Fruit fly (Drosophila melanogaster) whole organism, embryonic: Measurements from ENCODE around the gene soti.

Experiments used
- Atf6 ChIP-seq: fragments of 200-800 bp; sonication (Bioruptor generic); IDR thresholded peaks from 2 replicates; pipeline ENCODE4 v1.3.6; 2022; ENCODE audit warnings: missing biosample characterization, missing genetic modification characterization
- Bgb ChIP-seq: fragments of 200-800 bp; sonication (Bioruptor generic); IDR thresholded peaks from 2 replicates; pipeline ENCODE4 v1.3.6; 2022; ENCODE audit warnings: missing biosample characterization, missing genetic modification characterization; ENCODE audit not compliant: partially characterized antibody
- Blimp-1 ChIP-seq: fragments of 200-800 bp; sonication (Bioruptor generic); optimal IDR thresholded peaks from 3 replicates; lab custom pipeline; 2018; ENCODE audit warnings: missing biosample characterization, missing genetic modification characterization, mild to moderate bottlenecking, moderate library complexity, missing genetic modification reagents
- BtbVII ChIP-seq: fragments of 200-800 bp; sonication (Bioruptor generic); optimal IDR thresholded peaks from 3 replicates; lab custom pipeline; 2017; ENCODE audit warnings: missing biosample characterization, mild to moderate bottlenecking, missing genetic modification characterization
- C15 ChIP-seq: fragments of 200-800 bp; sonication (Bioruptor generic); IDR thresholded peaks from 3 replicates; pipeline ENCODE4 v1.3.6; 2022; ENCODE audit warnings: missing biosample characterization, missing genetic modification characterization
- CG10565 ChIP-seq: fragments of 200-800 bp; sonication (Bioruptor generic); optimal IDR thresholded peaks from 3 replicates; lab custom pipeline; 2016; ENCODE audit warnings: missing biosample characterization, mild to moderate bottlenecking, missing genetic modification characterization
- CG10959 ChIP-seq: fragments of 200-800 bp; sonication (Bioruptor generic); IDR thresholded peaks from 2 replicates; pipeline ENCODE4 v1.3.6; 2022; ENCODE audit warnings: missing biosample characterization, missing genetic modification characterization
- CG12744 ChIP-seq: fragments of 200-800 bp; sonication (Bioruptor generic); optimal IDR thresholded peaks from 2 replicates; lab custom pipeline; 2016; ENCODE audit warnings: missing biosample characterization, missing genetic modification characterization
- CG1602 ChIP-seq: fragments of 200-800 bp; sonication (Bioruptor generic); optimal IDR thresholded peaks from 3 replicates; lab custom pipeline; 2016; ENCODE audit warnings: missing biosample characterization, missing genetic modification characterization
- CG1647 ChIP-seq: fragments of 200-800 bp; sonication (Bioruptor generic); optimal IDR thresholded peaks from 3 replicates; lab custom pipeline; 2016; ENCODE audit warnings: missing biosample characterization, missing genetic modification characterization
- CG17328 ChIP-seq: fragments of 200-800 bp; sonication (Bioruptor generic); IDR thresholded peaks from 2 replicates; pipeline ENCODE4 v1.3.6; 2022; ENCODE audit warnings: missing biosample characterization, missing genetic modification characterization
- CG17361 ChIP-seq: fragments of 200-800 bp; sonication (Bioruptor generic); IDR thresholded peaks from 3 replicates; pipeline ENCODE4 v1.3.6; 2022; ENCODE audit warnings: missing biosample characterization, missing genetic modification characterization
- CG1792 ChIP-seq: fragments of 200-800 bp; sonication (Bioruptor generic); optimal IDR thresholded peaks from 2 replicates; lab custom pipeline; 2016; ENCODE audit warnings: missing biosample characterization, missing genetic modification characterization
- CG33213 ChIP-seq: fragments of 200-800 bp; sonication (Bioruptor generic); optimal IDR thresholded peaks from 3 replicates; lab custom pipeline; 2016; ENCODE audit warnings: missing biosample characterization, missing genetic modification characterization
- CG4424 ChIP-seq: fragments of 200-800 bp; sonication (Bioruptor generic); optimal IDR thresholded peaks from 3 replicates; lab custom pipeline; 2016; ENCODE audit warnings: missing biosample characterization, missing genetic modification characterization
- CG4730 ChIP-seq: fragments of 200-800 bp; sonication (Bioruptor generic); IDR thresholded peaks from 2 replicates; pipeline ENCODE4 v1.3.6; 2022; ENCODE audit warnings: missing biosample characterization, missing genetic modification characterization
- CG6791 ChIP-seq: fragments of 200-800 bp; sonication (Bioruptor generic); IDR thresholded peaks from 3 replicates; pipeline ENCODE4 v1.3.6; 2022; ENCODE audit warnings: missing biosample characterization, missing genetic modification characterization; ENCODE audit not compliant: partially characterized antibody
- CG7556 ChIP-seq: fragments of 200-800 bp; sonication (Bioruptor generic); optimal IDR thresholded peaks from 2 replicates; lab custom pipeline; 2017; ENCODE audit warnings: missing biosample characterization, mild to moderate bottlenecking, missing genetic modification characterization
- CG8290 ChIP-seq, 3 experiments: fragments of 200-800 bp; sonication (Bioruptor generic); optimal IDR thresholded peaks; 2 replicates each; lab custom pipeline; 2016 to 2019; ENCODE audit warnings: missing biosample characterization in 3 of 3, missing genetic modification characterization in 3 of 3, mild to moderate bottlenecking in 2 of 3, moderate library complexity in 1 of 3
- CG8388 ChIP-seq: fragments of 200-800 bp; sonication (Bioruptor generic); optimal IDR thresholded peaks from 2 replicates; lab custom pipeline; 2019; ENCODE audit warnings: missing biosample characterization, mild to moderate bottlenecking, missing genetic modification characterization, moderate library complexity
- CG8944 ChIP-seq: fragments of 200-800 bp; sonication (Bioruptor generic); optimal IDR thresholded peaks from 3 replicates; lab custom pipeline; 2016; ENCODE audit warnings: missing biosample characterization, missing genetic modification characterization
- CG9437 ChIP-seq: fragments of 200-800 bp; sonication (Bioruptor generic); optimal IDR thresholded peaks from 2 replicates; lab custom pipeline; 2018; ENCODE audit warnings: missing biosample characterization, mild to moderate bottlenecking, missing genetic modification characterization
- CrebB ChIP-seq: fragments of 200-800 bp; sonication (Bioruptor generic); optimal IDR thresholded peaks from 3 replicates; lab custom pipeline; 2018; ENCODE audit warnings: missing biosample characterization, mild to moderate bottlenecking, missing genetic modification characterization
- Dfd ChIP-seq, 2 experiments: fragments of >200 bp; optimal IDR thresholded peaks; 2 replicates each; lab custom pipeline; 2017; ENCODE audit warnings: missing biosample characterization in 2 of 2, missing genetic modification characterization in 2 of 2
- Dll ChIP-seq: fragments of 200-800 bp; sonication (Bioruptor generic); IDR thresholded peaks from 4 replicates; pipeline ENCODE4 v1.3.6; 2022; ENCODE audit warnings: missing biosample characterization, missing genetic modification characterization; ENCODE audit not compliant: partially characterized antibody
- Dref ChIP-seq: fragments of 200-800 bp; sonication (Bioruptor generic); IDR thresholded peaks from 2 replicates; pipeline ENCODE4 v1.3.6; 2022; ENCODE audit warnings: missing biosample characterization, missing genetic modification characterization
- ERR ChIP-seq: fragments of 200-800 bp; sonication (Bioruptor generic); optimal IDR thresholded peaks from 2 replicates; lab custom pipeline; 2016; ENCODE audit warnings: missing biosample characterization, missing genetic modification characterization
- Eip74EF ChIP-seq, 2 experiments: fragments of 200-800 bp in 1 of 2; fragments of >200 bp in 1 of 2; sonication (Bioruptor generic) in 1 of 2; optimal IDR thresholded peaks; 2 replicates each; lab custom pipeline; 2017 to 2019; ENCODE audit warnings: missing biosample characterization in 2 of 2, missing genetic modification characterization in 2 of 2, mild to moderate bottlenecking in 1 of 2, moderate library complexity in 1 of 2
- HHEX ChIP-seq: fragments of 200-800 bp; sonication (Bioruptor generic); optimal IDR thresholded peaks from 3 replicates; lab custom pipeline; 2017; ENCODE audit warnings: missing biosample characterization, mild to moderate bottlenecking, missing genetic modification characterization, missing genetic modification reagents
- NFAT ChIP-seq: fragments of 200-800 bp; sonication (Bioruptor generic); IDR thresholded peaks from 2 replicates; pipeline ENCODE4 v1.3.6; 2022; ENCODE audit warnings: missing biosample characterization, missing genetic modification characterization
- Taf1 ChIP-seq: fragments of 200-800 bp; sonication (Bioruptor generic); IDR thresholded peaks from 2 replicates; pipeline ENCODE4 v1.3.6; 2022; ENCODE audit warnings: missing biosample characterization, missing genetic modification characterization
- cg ChIP-seq: fragments of 200-800 bp; sonication (Bioruptor generic); optimal IDR thresholded peaks from 3 replicates; lab custom pipeline; 2019; ENCODE audit warnings: missing biosample characterization, mild to moderate bottlenecking, missing genetic modification characterization, moderate library complexity
- croc ChIP-seq: fragments of 200-800 bp; sonication (Bioruptor generic); conservative IDR thresholded peaks from 3 replicates; pipeline ENCODE4 v1.3.6; 2022; ENCODE audit warnings: missing biosample characterization, missing genetic modification characterization
- cwo ChIP-seq: fragments of 200-800 bp; sonication (Bioruptor generic); optimal IDR thresholded peaks from 3 replicates; lab custom pipeline; 2017; ENCODE audit warnings: missing biosample characterization, missing genetic modification characterization, mild to moderate bottlenecking, moderate library complexity, missing genetic modification reagents
- danr ChIP-seq: fragments of 200-800 bp; sonication (Bioruptor generic); IDR thresholded peaks from 2 replicates; pipeline ENCODE4 v1.3.6; 2022; ENCODE audit warnings: missing biosample characterization, missing genetic modification characterization
- dati ChIP-seq: fragments of 200-800 bp; sonication (Bioruptor generic); IDR thresholded peaks from 2 replicates; pipeline ENCODE4 v1.3.6; 2022; ENCODE audit warnings: missing biosample characterization, missing genetic modification characterization
- dm ChIP-seq: fragments of 200-800 bp; sonication (Bioruptor generic); optimal IDR thresholded peaks from 3 replicates; lab custom pipeline; 2016; ENCODE audit warnings: missing biosample characterization, missing genetic modification characterization
- gsb ChIP-seq: fragments of 200-800 bp; sonication (Bioruptor generic); IDR thresholded peaks from 2 replicates; pipeline ENCODE4 v1.3.6; 2022; ENCODE audit warnings: missing biosample characterization, missing genetic modification characterization
- hb ChIP-seq: fragments of 200-800 bp; sonication (Bioruptor generic); IDR thresholded peaks from 3 replicates; pipeline ENCODE4 v1.3.6; 2022; ENCODE audit warnings: missing biosample characterization, missing genetic modification characterization; ENCODE audit not compliant: partially characterized antibody
- lbe ChIP-seq: fragments of 200-800 bp; sonication (Bioruptor generic); optimal IDR thresholded peaks from 2 replicates; lab custom pipeline; 2016; ENCODE audit warnings: missing biosample characterization, mild to moderate bottlenecking, missing genetic modification characterization
- mirr ChIP-seq: fragments of 200-800 bp; sonication (Bioruptor generic); optimal IDR thresholded peaks from 3 replicates; lab custom pipeline; 2018; ENCODE audit warnings: missing biosample characterization, mild to moderate bottlenecking, missing genetic modification characterization
- pnt ChIP-seq: fragments of 200-800 bp; sonication (Bioruptor generic); optimal IDR thresholded peaks from 3 replicates; lab custom pipeline; 2016; ENCODE audit warnings: missing biosample characterization, missing genetic modification characterization
- ranshi ChIP-seq: fragments of 200-800 bp; sonication (Bioruptor generic); IDR thresholded peaks from 2 replicates; pipeline ENCODE4 v1.3.6; 2022; ENCODE audit warnings: missing biosample characterization, missing genetic modification characterization
- repo ChIP-seq: fragments of 200-800 bp; sonication (Bioruptor generic); optimal IDR thresholded peaks from 2 replicates; lab custom pipeline; 2016; ENCODE audit warnings: missing biosample characterization, missing genetic modification characterization
- schlank ChIP-seq: fragments of 200-800 bp; sonication (Bioruptor generic); optimal IDR thresholded peaks from 2 replicates; lab custom pipeline; 2018; ENCODE audit warnings: missing biosample characterization, mild to moderate bottlenecking, missing genetic modification characterization
- scrt ChIP-seq: fragments of 200-800 bp; sonication (Bioruptor generic); optimal IDR thresholded peaks from 2 replicates; lab custom pipeline; 2018; ENCODE audit warnings: missing biosample characterization, mild to moderate bottlenecking, missing genetic modification characterization, moderate library complexity
- slp2 ChIP-seq: fragments of 200-800 bp; sonication (Bioruptor generic); optimal IDR thresholded peaks from 2 replicates; lab custom pipeline; 2016; ENCODE audit warnings: missing biosample characterization, missing genetic modification characterization
- so ChIP-seq: fragments of 200-800 bp; sonication (Bioruptor generic); IDR thresholded peaks from 3 replicates; pipeline ENCODE4 v1.3.6; 2022; ENCODE audit warnings: missing biosample characterization, missing genetic modification characterization
- sob ChIP-seq: fragments of 200-800 bp; sonication (Bioruptor generic); IDR thresholded peaks from 2 replicates; pipeline ENCODE4 v1.3.6; 2022; ENCODE audit warnings: missing biosample characterization, missing genetic modification characterization
- tgo ChIP-seq: fragments of 200-800 bp; sonication (Bioruptor generic); IDR thresholded peaks from 3 replicates; pipeline ENCODE4 v1.3.6; 2022; ENCODE audit warnings: missing biosample characterization, missing genetic modification characterization
- trem ChIP-seq: fragments of 200-800 bp; optimal IDR thresholded peaks from 3 replicates; lab custom pipeline; 2019; ENCODE audit warnings: missing biosample characterization, mild to moderate bottlenecking, missing genetic modification characterization, moderate library complexity

Gene soti

DNA sequence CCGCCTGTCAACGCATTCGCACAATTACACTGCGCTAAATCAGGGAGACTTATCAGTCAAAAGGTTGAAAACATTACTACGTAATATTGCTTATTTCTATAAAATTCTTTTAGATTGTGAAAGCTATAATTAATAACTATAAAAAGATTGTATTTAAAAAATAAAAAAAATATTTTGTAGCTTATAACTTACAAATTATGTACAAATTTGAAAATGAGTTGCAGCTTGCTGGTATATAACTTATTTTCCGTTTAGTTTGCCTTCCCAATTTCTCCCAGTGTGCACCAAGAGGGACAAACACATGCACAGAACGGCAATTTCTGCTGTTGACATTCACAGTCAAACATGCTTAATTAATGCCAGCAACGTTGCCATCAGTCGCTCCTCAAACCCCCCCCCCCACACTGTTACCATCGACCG is 27.8 kb downstream of the soti start (continued):
- no peak for TF ChIP-seq NFAT (GFP tag; lab: Robert Waterston, UW)
- TF ChIP-seq CG17361 (GFP tag; lab: Robert Waterston, UW) = peak; percentile 89
- TF ChIP-seq tgo (GFP tag; lab: Robert Waterston, UW) = peak; percentile 76
- TF ChIP-seq Taf1 (GFP tag; lab: Robert Waterston, UW) = peak; percentile 68
- 0 out of 3 replicates have a peak, but pooled peaks have one; percentile 58 for TF ChIP-seq so (GFP tag; lab: Robert Waterston, UW)
- TF ChIP-seq CG9437 (GFP tag; lab: Kevin White, UChicago) = peak; percentile 55
- TF ChIP-seq BtbVII (GFP tag; lab: Kevin White, UChicago) = peak; percentile 86
- peak; percentile 76 for TF ChIP-seq lbe (GFP tag; lab: Kevin White, UChicago)
- no peak for TF ChIP-seq dm (GFP tag; lab: Kevin White, UChicago)
- peak; percentile 68 for TF ChIP-seq CG4424 (GFP tag; lab: Kevin White, UChicago)
- TF ChIP-seq Dll = no peak
- no peak for TF ChIP-seq pnt
- no peak for TF ChIP-seq CG1792
- TF ChIP-seq mirr (GFP tag; lab: Kevin White, UChicago) = peak; percentile 17
- TF ChIP-seq slp2 = no peak
- peak; percentile 72 for TF ChIP-seq HHEX (GFP tag; lab: Kevin White, UChicago)
- no peak for TF ChIP-seq repo (GFP tag; lab: Kevin White, UChicago)
- no peak for TF ChIP-seq Dfd (GFP tag; optimal IDR thresholded peaks at IDR 0.05; lab: Kevin White, UChicago)
- TF ChIP-seq CG8290 (GFP tag; optimal IDR thresholded peaks at IDR 0.05; lab: Kevin White, UChicago) = no peak
- no peak for TF ChIP-seq CG8290 (tag; optimal IDR thresholded peaks at IDR 0.05; lab: Kevin White, UChicago)
- TF ChIP-seq ERR = no peak
- TF ChIP-seq scrt = peak; percentile 76
- peak; percentile 62; the same call in 1 of the 3 replicates for TF ChIP-seq croc
- no peak for TF ChIP-seq CG4730 (GFP tag; lab: Robert Waterston, UW)
- TF ChIP-seq sob (GFP tag; lab: Robert Waterston, UW) = peak; percentile 61
- no peak for TF ChIP-seq Bgb
- TF ChIP-seq CG10565 (GFP tag; lab: Kevin White, UChicago) = no peak
- TF ChIP-seq Atf6 (GFP tag; lab: Robert Waterston, UW) = peak; percentile 61
- peak; percentile 68; the same call in 1 of the 2 replicates for TF ChIP-seq danr
- no peak for TF ChIP-seq schlank (tag; lab: Kevin White, UChicago)
- TF ChIP-seq cg (GFP tag; lab: Kevin White, UChicago) = no peak
- 0 out of 3 replicates have a peak, but pooled peaks have one; percentile 42 for TF ChIP-seq C15 (GFP tag; lab: Robert Waterston, UW)
- no peak for TF ChIP-seq Dref (GFP tag; lab: Robert Waterston, UW)
- peak; percentile 72 for TF ChIP-seq CG8388 (GFP tag; lab: Kevin White, UChicago)
- TF ChIP-seq CG33213 = no peak
- no peak for TF ChIP-seq CG10959 (GFP tag; lab: Robert Waterston, UW)
- no peak for TF ChIP-seq dati (GFP tag; lab: Robert Waterston, UW)
- TF ChIP-seq hb (GFP tag; lab: Robert Waterston, UW) = no peak
- TF ChIP-seq CG1647 (GFP tag; lab: Kevin White, UChicago) = no peak
- TF ChIP-seq Eip74EF (GFP tag; optimal IDR thresholded peaks at IDR 0.05; lab: Kevin White, UChicago) = peak in 1 of 2 experiments; percentile 21
- peak; percentile 54 for TF ChIP-seq ranshi (GFP tag; lab: Robert Waterston, UW)
- TF ChIP-seq trem (tag; lab: Kevin White, UChicago) = peak; percentile 41
- 0 out of 2 replicates have a peak, but pooled peaks have one; percentile 28 for TF ChIP-seq gsb (GFP tag; lab: Robert Waterston, UW)
- TF ChIP-seq CG6791 (GFP tag; lab: Robert Waterston, UW) = no peak
- no peak for TF ChIP-seq CrebB
- TF ChIP-seq CG12744 = no peak
- TF ChIP-seq cwo (GFP tag; lab: Kevin White, UChicago) = peak; percentile 77
- peak; percentile 18 for TF ChIP-seq CG1602 (GFP tag; lab: Kevin White, UChicago)
- TF ChIP-seq CG8944 (GFP tag; lab: Kevin White, UChicago) = no peak
- TF ChIP-seq CG17328 (GFP tag; lab: Robert Waterston, UW) = peak; percentile 59
- TF ChIP-seq CG7556 (GFP tag; lab: Kevin White, UChicago) = peak; percentile 83
- TF ChIP-seq Blimp-1 (GFP tag; lab: Kevin White, UChicago) = peak; percentile 81
